Worm (Caenorhabditis elegans): ENCODE results near the gene C27F2.4.

DNA sequence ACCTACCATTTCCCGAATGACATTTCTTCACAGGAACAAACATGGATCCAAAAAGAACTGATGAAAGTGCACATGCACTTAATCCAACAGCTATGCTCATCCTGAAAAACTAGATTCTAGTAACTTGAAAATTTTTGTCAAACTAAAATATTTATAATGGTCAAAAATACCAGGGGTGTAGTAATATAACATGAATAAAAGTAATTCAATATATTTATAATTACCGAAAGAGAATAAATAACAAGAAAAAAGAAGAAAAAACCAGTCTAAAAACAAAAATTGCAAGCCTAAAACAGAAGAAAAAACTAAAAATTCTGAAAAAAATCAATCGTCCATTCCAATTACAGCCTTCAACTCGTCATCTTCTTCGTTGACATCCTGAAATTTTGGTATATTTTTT lies 44.5 kb upstream of the C27F2.4 start, which contains the start of gene R144.6:
- TF ChIP-seq ama-1 (optimal IDR thresholded peaks at IDR 0.05) (no peak), tra-4 (tag; optimal IDR thresholded peaks at IDR 0.05) (no peak), hmg-4 (GFP tag; optimal IDR thresholded peaks at IDR 0.05) (no peak), scrt-1 (GFP tag; IDR thresholded peaks at IDR 0.05) (no peak), sea-1 (GFP tag; conservative IDR thresholded peaks at IDR 0.05) (no peak)
